Fruit fly (Drosophila melanogaster) whole organism, embryonic: ENCODE results near the gene EAChm.

Source experiments
- ATbp ChIP-seq: fragments of 200-800 bp; sonication (Bioruptor generic); optimal IDR thresholded peaks from 2 replicates; lab custom pipeline; 2017; ENCODE audit warnings: missing biosample characterization, mild to moderate bottlenecking, missing genetic modification characterization, missing genetic modification reagents
- CG10959 ChIP-seq: fragments of 200-800 bp; sonication (Bioruptor generic); IDR thresholded peaks from 2 replicates; pipeline ENCODE4 v1.3.6; 2022; ENCODE audit warnings: missing biosample characterization, missing genetic modification characterization
- CG10979 ChIP-seq: fragments of 200-800 bp; sonication (Bioruptor generic); optimal IDR thresholded peaks from 2 replicates; lab custom pipeline; 2018; ENCODE audit warnings: missing biosample characterization, mild to moderate bottlenecking, missing genetic modification characterization, moderate library complexity
- CG11504 ChIP-seq: fragments of 200-800 bp; sonication (Bioruptor generic); optimal IDR thresholded peaks from 3 replicates; lab custom pipeline; 2019; ENCODE audit warnings: missing biosample characterization, mild to moderate bottlenecking, missing genetic modification characterization, moderate library complexity
- CG13296 ChIP-seq: fragments of 200-800 bp; sonication (Bioruptor generic); optimal IDR thresholded peaks from 3 replicates; lab custom pipeline; 2018; ENCODE audit warnings: missing biosample characterization, mild to moderate bottlenecking, missing genetic modification characterization
- CG14050 ChIP-seq: fragments of 200-800 bp; sonication (Bioruptor generic); IDR thresholded peaks from 3 replicates; pipeline ENCODE4 v1.3.6; 2022; ENCODE audit warnings: missing biosample characterization, missing genetic modification characterization
- CG1603 ChIP-seq: fragments of 200-800 bp; sonication (Bioruptor generic); optimal IDR thresholded peaks from 2 replicates; lab custom pipeline; 2019; ENCODE audit warnings: missing biosample characterization, mild to moderate bottlenecking, missing genetic modification characterization, moderate library complexity
- CG17359 ChIP-seq: fragments of 200-800 bp; sonication (Bioruptor generic); optimal IDR thresholded peaks from 3 replicates; lab custom pipeline; 2018; ENCODE audit warnings: missing biosample characterization, mild to moderate bottlenecking, missing genetic modification characterization, moderate library complexity
- CG17361 ChIP-seq: fragments of 200-800 bp; sonication (Bioruptor generic); IDR thresholded peaks from 3 replicates; pipeline ENCODE4 v1.3.6; 2022; ENCODE audit warnings: missing biosample characterization, missing genetic modification characterization
- CG2875 ChIP-seq: fragments of 200-800 bp; sonication (Bioruptor generic); optimal IDR thresholded peaks from 2 replicates; lab custom pipeline; 2017; ENCODE audit warnings: missing biosample characterization, mild to moderate bottlenecking, missing genetic modification characterization, missing genetic modification reagents
- CG30403 ChIP-seq: fragments of 200-800 bp; sonication (Bioruptor generic); optimal IDR thresholded peaks from 3 replicates; lab custom pipeline; 2016; ENCODE audit warnings: missing biosample characterization, missing genetic modification characterization
- CG31441 ChIP-seq: fragments of 200-800 bp; sonication (Bioruptor generic); IDR thresholded peaks from 2 replicates; pipeline ENCODE4 v1.3.6; 2022; ENCODE audit warnings: missing biosample characterization, missing genetic modification characterization
- CG32532 ChIP-seq: fragments of 200-800 bp; sonication (Bioruptor generic); IDR thresholded peaks from 2 replicates; pipeline ENCODE4 v1.3.6; 2022; ENCODE audit warnings: missing biosample characterization, missing genetic modification characterization
- CG32772 ChIP-seq: fragments of 200-800 bp; sonication (Bioruptor generic); IDR thresholded peaks from 2 replicates; pipeline ENCODE4 v1.3.6; 2022; ENCODE audit warnings: missing biosample characterization, missing genetic modification characterization
- CG6683 ChIP-seq: fragments of 200-800 bp; sonication (Bioruptor generic); optimal IDR thresholded peaks from 2 replicates; lab custom pipeline; 2017; ENCODE audit warnings: missing biosample characterization, mild to moderate bottlenecking, missing genetic modification characterization, missing genetic modification reagents
- CG8388 ChIP-seq: fragments of 200-800 bp; sonication (Bioruptor generic); optimal IDR thresholded peaks from 2 replicates; lab custom pipeline; 2019; ENCODE audit warnings: missing biosample characterization, mild to moderate bottlenecking, missing genetic modification characterization, moderate library complexity
- CG9932 ChIP-seq: fragments of 200-800 bp; sonication (Bioruptor generic); IDR thresholded peaks from 2 replicates; pipeline ENCODE4 v1.3.6; 2022; ENCODE audit warnings: missing biosample characterization, missing genetic modification characterization
- CkIIα-i1 ChIP-seq: fragments of 200-800 bp; sonication (Bioruptor generic); IDR thresholded peaks from 2 replicates; pipeline ENCODE4 v1.3.6; 2022; ENCODE audit warnings: missing biosample characterization, missing genetic modification characterization
- Drgx ChIP-seq: fragments of 200-800 bp; sonication (Bioruptor generic); IDR thresholded peaks from 2 replicates; pipeline ENCODE4 v1.3.6; 2022; ENCODE audit warnings: missing biosample characterization, missing genetic modification characterization
- Hey ChIP-seq: fragments of 200-800 bp; sonication (Bioruptor generic); optimal IDR thresholded peaks from 3 replicates; lab custom pipeline; 2018; ENCODE audit warnings: missing biosample characterization, mild to moderate bottlenecking, missing genetic modification characterization
- Trl ChIP-seq, 3 experiments: fragments of >200 bp in 2 of 3; fragments of 200-800 bp in 1 of 3; sonication (Bioruptor generic) in 1 of 3; optimal IDR thresholded peaks; 2 replicates in 1 of 3; 3 replicates in 2 of 3; lab custom pipeline; 2016 to 2017; ENCODE audit warnings: missing biosample characterization in 1 of 3, missing genetic modification characterization in 1 of 3
- Xrp1 ChIP-seq: fragments of 200-800 bp; sonication (Bioruptor generic); IDR thresholded peaks from 2 replicates; pipeline ENCODE4 v1.3.6; 2022; ENCODE audit warnings: missing biosample characterization, missing genetic modification characterization
- abd-A ChIP-seq: fragments of 200-800 bp; sonication (Bioruptor generic); optimal IDR thresholded peaks from 3 replicates; lab custom pipeline; 2019; ENCODE audit warnings: missing biosample characterization, mild to moderate bottlenecking, missing genetic modification characterization, moderate library complexity
- ara ChIP-seq: fragments of 200-800 bp; sonication (Bioruptor generic); IDR thresholded peaks from 2 replicates; pipeline ENCODE4 v1.3.6; 2022; ENCODE audit warnings: missing biosample characterization, missing genetic modification characterization
- bigmax ChIP-seq: fragments of 200-800 bp; sonication (Bioruptor generic); optimal IDR thresholded peaks from 2 replicates; lab custom pipeline; 2018; ENCODE audit warnings: missing biosample characterization, mild to moderate bottlenecking, missing genetic modification characterization
- bsh ChIP-seq, 2 experiments: fragments of 200-800 bp; sonication (Bioruptor generic); optimal IDR thresholded peaks; 2 replicates each; lab custom pipeline; 2017 to 2018; ENCODE audit warnings: mild to moderate bottlenecking in 2 of 2, missing biosample characterization in 2 of 2, missing genetic modification characterization in 2 of 2, moderate library complexity in 1 of 2
- chif ChIP-seq, 2 experiments: fragments of 200-800 bp; sonication (Bioruptor generic); optimal IDR thresholded peaks; 3 replicates each; lab custom pipeline; 2016; ENCODE audit warnings: missing biosample characterization in 2 of 2, missing genetic modification characterization in 2 of 2
- danr ChIP-seq: fragments of 200-800 bp; sonication (Bioruptor generic); IDR thresholded peaks from 2 replicates; pipeline ENCODE4 v1.3.6; 2022; ENCODE audit warnings: missing biosample characterization, missing genetic modification characterization
- dm ChIP-seq: fragments of 200-800 bp; sonication (Bioruptor generic); optimal IDR thresholded peaks from 3 replicates; lab custom pipeline; 2016; ENCODE audit warnings: missing biosample characterization, missing genetic modification characterization
- dmrt99B ChIP-seq: fragments of 200-800 bp; sonication (Bioruptor generic); optimal IDR thresholded peaks from 2 replicates; lab custom pipeline; 2018; ENCODE audit warnings: missing biosample characterization, mild to moderate bottlenecking, missing genetic modification characterization, moderate library complexity
- eve ChIP-seq, 2 experiments: fragments of >200 bp; optimal IDR thresholded peaks; 2 replicates each; lab custom pipeline; 2017; ENCODE audit warnings: missing biosample characterization in 2 of 2, missing genetic modification characterization in 2 of 2
- gem ChIP-seq: fragments of 200-800 bp; sonication (Bioruptor generic); optimal IDR thresholded peaks from 2 replicates; lab custom pipeline; 2019; ENCODE audit warnings: missing biosample characterization, mild to moderate bottlenecking, missing genetic modification characterization, moderate library complexity
- hkb ChIP-seq, 2 experiments: fragments of 200-800 bp in 1 of 2; fragments of >200 bp in 1 of 2; sonication (Bioruptor generic) in 1 of 2; IDR thresholded peaks in 1 of 2; optimal IDR thresholded peaks in 1 of 2; 2 replicates each; pipeline versions ENCODE4 v1.3.6 to Lab custom; 2017 to 2022; ENCODE audit warnings: missing biosample characterization in 1 of 2, missing genetic modification characterization in 1 of 2
- lmd ChIP-seq: fragments of 200-800 bp; sonication (Bioruptor generic); IDR thresholded peaks from 2 replicates; pipeline ENCODE4 v1.3.6; 2022; ENCODE audit warnings: missing biosample characterization, missing genetic modification characterization
- mld ChIP-seq: fragments of 200-800 bp; sonication (Bioruptor generic); IDR thresholded peaks from 3 replicates; pipeline ENCODE4 v1.3.6; 2022; ENCODE audit warnings: missing biosample characterization, missing genetic modification characterization; ENCODE audit not compliant: partially characterized antibody
- nmo ChIP-seq: fragments of 200-800 bp; sonication (Bioruptor generic); optimal IDR thresholded peaks from 2 replicates; lab custom pipeline; 2018; ENCODE audit warnings: missing biosample characterization, mild to moderate bottlenecking, missing genetic modification characterization, moderate library complexity
- nom ChIP-seq: fragments of 200-800 bp; sonication (Bioruptor generic); optimal IDR thresholded peaks from 2 replicates; lab custom pipeline; 2017; ENCODE audit warnings: missing biosample characterization, missing genetic modification characterization, mild to moderate bottlenecking, moderate library complexity, missing genetic modification reagents
- phol ChIP-seq: fragments of 200-800 bp; sonication (Bioruptor generic); optimal IDR thresholded peaks from 3 replicates; lab custom pipeline; 2018; ENCODE audit warnings: missing biosample characterization, mild to moderate bottlenecking, missing genetic modification characterization, moderate library complexity
- prd ChIP-seq, 3 experiments: fragments of >200 bp in 2 of 3; fragments of 200-800 bp in 1 of 3; sonication (Bioruptor generic) in 1 of 3; optimal IDR thresholded peaks in 2 of 3; IDR thresholded peaks in 1 of 3; 2 replicates in 2 of 3; 3 replicates in 1 of 3; pipeline versions ENCODE4 v1.3.6 to Lab custom; 2017 to 2022; ENCODE audit warnings: missing biosample characterization in 1 of 3, missing genetic modification characterization in 1 of 3
- row ChIP-seq: fragments of 200-800 bp; sonication (Bioruptor generic); IDR thresholded peaks from 3 replicates; pipeline ENCODE4 v1.3.6; 2022; ENCODE audit warnings: missing biosample characterization, missing genetic modification characterization
- run ChIP-seq: fragments of 200-800 bp; sonication (Bioruptor generic); optimal IDR thresholded peaks from 3 replicates; lab custom pipeline; 2018; ENCODE audit warnings: missing biosample characterization, mild to moderate bottlenecking, missing genetic modification characterization
- sc ChIP-seq, 3 experiments: fragments of >200 bp in 2 of 3; fragments of 200-800 bp in 1 of 3; sonication (Bioruptor generic) in 1 of 3; optimal IDR thresholded peaks; 2 replicates in 2 of 3; 3 replicates in 1 of 3; lab custom pipeline; 2017; ENCODE audit warnings: mild to moderate bottlenecking in 1 of 3, missing biosample characterization in 1 of 3, missing genetic modification characterization in 1 of 3, missing genetic modification reagents in 1 of 3
- schlank ChIP-seq: fragments of 200-800 bp; sonication (Bioruptor generic); optimal IDR thresholded peaks from 2 replicates; lab custom pipeline; 2018; ENCODE audit warnings: missing biosample characterization, mild to moderate bottlenecking, missing genetic modification characterization
- sna ChIP-seq: fragments of 200-800 bp; sonication (Bioruptor generic); IDR thresholded peaks from 2 replicates; pipeline ENCODE4 v1.3.6; 2022; ENCODE audit warnings: missing biosample characterization, missing genetic modification characterization; ENCODE audit not compliant: partially characterized antibody
- ttk ChIP-seq: fragments of 200-800 bp; sonication (Bioruptor generic); IDR thresholded peaks from 2 replicates; pipeline ENCODE4 v2.1.2; 2022; ENCODE audit warnings: missing biosample characterization, missing genetic modification characterization
- unpg ChIP-seq: fragments of 200-800 bp; sonication (Bioruptor generic); optimal IDR thresholded peaks from 3 replicates; lab custom pipeline; 2018; ENCODE audit warnings: missing biosample characterization, mild to moderate bottlenecking, missing genetic modification characterization, moderate library complexity
- vvl ChIP-seq: fragments of 200-800 bp; sonication (Bioruptor generic); IDR thresholded peaks from 2 replicates; pipeline ENCODE4 v1.3.6; 2022; ENCODE audit warnings: missing biosample characterization, missing genetic modification characterization

Gene EAChm

DNA sequence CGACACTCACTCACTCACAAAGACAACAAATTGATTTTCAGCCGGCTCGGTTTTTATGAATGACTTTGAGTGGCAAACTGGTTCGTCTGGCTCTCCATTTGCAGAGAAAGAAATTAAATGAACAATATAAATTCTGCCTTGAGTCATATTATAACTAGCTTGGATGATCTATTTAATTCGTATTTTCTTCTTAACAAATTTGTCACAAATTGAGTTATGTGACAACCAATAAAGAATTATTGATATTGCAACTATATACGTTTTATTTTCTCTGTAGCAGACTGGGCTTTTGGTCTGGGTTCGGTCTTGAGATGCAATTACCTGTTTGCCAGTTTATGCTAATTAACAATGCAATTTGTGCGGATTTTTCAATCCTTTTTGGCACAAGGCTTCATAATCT lies 47.8 kb upstream of the EAChm start (continued):
- TF ChIP-seq ATbp (GFP tag; lab: Kevin White, UChicago) (peak; percentile 13), nmo (GFP tag; lab: Kevin White, UChicago) (peak; percentile 2), hkb (optimal IDR thresholded peaks at IDR 0.05; lab: Kevin White, UChicago) (no peak), hkb (GFP tag; IDR thresholded peaks at IDR 0.05; lab: Robert Waterston, UW) (0 out of 2 replicates have a peak, but pooled peaks have one; percentile 29), sna (GFP tag; lab: Robert Waterston, UW) (no peak), CG2875 (GFP tag; lab: Kevin White, UChicago) (peak; percentile 4), Hey (tag; lab: Kevin White, UChicago) (no peak), gem (tag; lab: Kevin White, UChicago) (peak; percentile 65), dm (GFP tag; lab: Kevin White, UChicago) (no peak), CkIIα-i1 (GFP tag; lab: Robert Waterston, UW) (no peak), CG9932 (GFP tag; lab: Robert Waterston, UW) (no peak), dmrt99B (tag; lab: Kevin White, UChicago) (peak; percentile 18), mld (GFP tag; lab: Robert Waterston, UW) (no peak), Trl (optimal IDR thresholded peaks at IDR 0.05; lab: Kevin White, UChicago) (no peak), Trl (GFP tag; optimal IDR thresholded peaks at IDR 0.05; lab: Kevin White, UChicago) (no peak), CG8388 (GFP tag; lab: Kevin White, UChicago) (peak; percentile 49), CG6683 (GFP tag; lab: Kevin White, UChicago) (no peak), CG10979 (tag; lab: Kevin White, UChicago) (peak; percentile 25), row (peak; percentile 36; the same call in 1 of the 3 replicates), vvl (GFP tag; lab: Robert Waterston, UW) (peak; percentile 27; the same call in 1 of the 2 replicates), nom (peak; percentile 26), CG14050 (GFP tag; lab: Robert Waterston, UW) (no peak), CG11504 (tag; lab: Kevin White, UChicago) (peak; percentile 35), danr (GFP tag; lab: Robert Waterston, UW) (no peak), run (tag; lab: Kevin White, UChicago) (no peak), chif (GFP tag; optimal IDR thresholded peaks at IDR 0.05; lab: Kevin White, UChicago) (no peak), Drgx (GFP tag; lab: Robert Waterston, UW) (peak; percentile 92), eve (GFP tag; optimal IDR thresholded peaks at IDR 0.05; lab: Kevin White, UChicago) (no peak), CG32772 (GFP tag; lab: Robert Waterston, UW) (peak; percentile 39; the same call in 1 of the 2 replicates), lmd (0 out of 2 replicates have a peak, but pooled peaks have one; percentile 17), CG31441 (peak; percentile 22; the same call in 1 of the 2 replicates), phol (tag; lab: Kevin White, UChicago) (peak; percentile 15), Xrp1 (GFP tag; lab: Robert Waterston, UW) (peak; percentile 53; the same call in 1 of the 2 replicates), CG17361 (GFP tag; lab: Robert Waterston, UW) (0 out of 3 replicates have a peak, but pooled peaks have one; percentile 30), bigmax (GFP tag; lab: Kevin White, UChicago) (no peak), CG30403 (GFP tag; lab: Kevin White, UChicago) (peak; percentile 15), sc (optimal IDR thresholded peaks at IDR 0.05; lab: Kevin White, UChicago) (no peak), sc (GFP tag; optimal IDR thresholded peaks at IDR 0.05; lab: Kevin White, UChicago) (no peak), ara (peak; percentile 39; the same call in 1 of the 2 replicates), CG10959 (no peak), bsh (GFP tag; optimal IDR thresholded peaks at IDR 0.05; lab: Kevin White, UChicago) (peak; percentile 36 to 45), prd (optimal IDR thresholded peaks at IDR 0.05; lab: Kevin White, UChicago) (no peak), prd (GFP tag; IDR thresholded peaks at IDR 0.05; lab: Robert Waterston, UW) (peak; percentile 30; the same call in 2 of the 3 replicates), abd-A (tag; lab: Kevin White, UChicago) (no peak), schlank (tag; lab: Kevin White, UChicago) (no peak), unpg (GFP tag; lab: Kevin White, UChicago) (peak; percentile 48), ttk (GFP tag; lab: Robert Waterston, UW) (peak; percentile 52; the same call in 1 of the 2 replicates), CG13296 (GFP tag; lab: Kevin White, UChicago) (no peak), CG32532 (GFP tag; lab: Robert Waterston, UW) (no peak), CG17359 (tag; lab: Kevin White, UChicago) (peak; percentile 7), CG1603 (tag; lab: Kevin White, UChicago) (peak; percentile 66)
